Worm (Caenorhabditis elegans) whole organism, midembryonic: ENCODE results near the gene nspf-1.

Experiments
- T22C8.4 ChIP-seq: fragments of 200-800 bp; sonication (Bioruptor generic); IDR thresholded peaks from 2 replicates; pipeline ENCODE4 v1.3.6; 2022; ENCODE audit warnings: missing genetic modification characterization, missing compliant biosample characterization
- cog-1 ChIP-seq: sonication (generic microtip); optimal IDR thresholded peaks from 2 replicates; lab custom pipeline; 2016; ENCODE audit warnings: missing genetic modification characterization, missing compliant biosample characterization
- flt-1 ChIP-seq: fragments of 200-800 bp; sonication (Bioruptor generic); IDR thresholded peaks from 2 replicates; pipeline ENCODE4 v1.3.6; 2022; ENCODE audit warnings: missing genetic modification characterization, missing compliant biosample characterization
- klf-2 ChIP-seq: fragments of 200-800 bp; sonication (Bioruptor generic); conservative IDR thresholded peaks from 2 replicates; pipeline ENCODE4 v1.3.6; 2022; ENCODE audit warnings: missing genetic modification reagents, missing genetic modification characterization, missing compliant biosample characterization
- tab-1 ChIP-seq: fragments of 200-800 bp; sonication (Bioruptor generic); IDR thresholded peaks from 2 replicates; pipeline ENCODE4 v1.3.6; 2022; ENCODE audit warnings: missing genetic modification characterization, missing compliant biosample characterization

ce11 chrII:2649015-2649414 lies 38.4 kb upstream of the nspf-1 start:
- TF ChIP-seq flt-1 (GFP tag; lab: Robert Waterston, UW): no peak
- TF ChIP-seq cog-1 (tag; lab: Kevin White, UChicago): no peak
- no peak for TF ChIP-seq klf-2 (GFP tag; lab: Robert Waterston, UW)
- no peak for TF ChIP-seq T22C8.4 (GFP tag; lab: Robert Waterston, UW)
- TF ChIP-seq tab-1 (GFP tag; lab: Robert Waterston, UW): no peak
